Worm (Caenorhabditis elegans) whole organism, L4/young adult: ENCODE results near the gene F45E1.1.
A peak's percentile ranks its signal among the peaks of the same experiment; 100 is the strongest.

ENCODE experiments used
- W03F9.2 ChIP-seq: fragments of 150-350 bp; optimal IDR thresholded peaks from 2 replicates; lab custom pipeline; 2014; ENCODE audit warnings: missing biosample characterization, missing genetic modification characterization
- dao-5 ChIP-seq: sonication (generic microtip); optimal IDR thresholded peaks from 2 replicates; lab custom pipeline; 2016; ENCODE audit warnings: missing genotype, missing genetic modification characterization, moderate library complexity, missing compliant biosample characterization
- him-1 ChIP-seq: sonication (generic microtip); optimal IDR thresholded peaks from 2 replicates; lab custom pipeline; 2016; ENCODE audit warnings: missing genotype, missing genetic modification reagents, missing genetic modification characterization, missing compliant biosample characterization

Gene F45E1.1

DNA sequence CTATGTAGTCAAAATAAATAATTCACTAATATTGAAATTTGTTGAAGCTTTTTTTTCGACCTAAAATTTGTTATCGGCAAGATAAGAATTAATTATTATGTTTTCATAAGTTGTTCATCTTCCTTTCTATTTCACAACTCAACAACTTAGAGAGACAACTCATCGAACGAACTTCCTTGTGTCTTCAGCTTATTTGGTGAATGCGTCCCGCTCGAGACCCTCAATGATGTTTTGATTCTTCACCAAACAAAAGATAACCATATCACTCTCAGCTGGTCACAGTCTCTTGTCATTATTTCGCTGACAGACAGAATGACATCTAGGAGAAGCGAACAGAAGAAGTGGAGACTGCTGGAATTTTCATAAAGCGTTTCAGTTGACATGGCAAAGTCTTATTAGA lies 18.7 kb upstream of the F45E1.1 start:
- no peak for TF ChIP-seq dao-5
- no peak for TF ChIP-seq him-1 (tag; lab: Kevin White, UChicago)
- no peak for TF ChIP-seq W03F9.2 (tag; lab: Kevin White, UChicago)

ce11 chrX:7985495-7986029 lies 17.9 kb upstream of the F45E1.1 start, which contains the start of gene F45E1.4:
TSS of gene F45E1.4 (plus strand) at chrX:7985979.
- TF ChIP-seq W03F9.2 (tag; lab: Kevin White, UChicago) (no peak), him-1 (tag; lab: Kevin White, UChicago) (no peak)

DNA sequence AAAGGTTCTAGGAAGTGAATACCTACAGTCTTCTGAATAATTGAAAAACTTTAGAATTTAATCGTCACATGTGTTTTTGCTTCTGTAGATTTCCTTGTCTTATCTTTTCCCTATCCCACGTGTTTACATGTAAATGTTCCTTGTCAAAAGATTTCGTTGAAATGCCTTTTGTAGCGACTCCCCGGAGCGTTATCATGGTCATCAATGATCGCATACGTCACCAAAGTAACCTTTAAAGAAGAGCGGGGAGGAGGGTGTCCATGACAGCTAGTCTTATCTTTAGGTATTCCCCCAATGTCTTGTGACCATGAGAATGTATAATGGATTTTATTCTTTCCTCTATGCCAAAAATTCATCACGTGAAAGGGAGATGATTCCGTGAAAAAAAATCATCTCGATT lies 16.6 kb upstream of the F45E1.1 start:
- TF ChIP-seq dao-5: no peak
- TF ChIP-seq him-1 (tag; lab: Kevin White, UChicago): no peak
- no peak for TF ChIP-seq W03F9.2 (tag; lab: Kevin White, UChicago)

- TF ChIP-seq dao-5: no peak
These were observed 15.0 kb upstream of the F45E1.1 start for ce11 chrX:7988457-7988856.

ce11 chrX:7989155-7989554 lies 14.3 kb upstream of the F45E1.1 start:
- TF ChIP-seq dao-5 (no peak), him-1 (tag; lab: Kevin White, UChicago) (no peak)

DNA sequence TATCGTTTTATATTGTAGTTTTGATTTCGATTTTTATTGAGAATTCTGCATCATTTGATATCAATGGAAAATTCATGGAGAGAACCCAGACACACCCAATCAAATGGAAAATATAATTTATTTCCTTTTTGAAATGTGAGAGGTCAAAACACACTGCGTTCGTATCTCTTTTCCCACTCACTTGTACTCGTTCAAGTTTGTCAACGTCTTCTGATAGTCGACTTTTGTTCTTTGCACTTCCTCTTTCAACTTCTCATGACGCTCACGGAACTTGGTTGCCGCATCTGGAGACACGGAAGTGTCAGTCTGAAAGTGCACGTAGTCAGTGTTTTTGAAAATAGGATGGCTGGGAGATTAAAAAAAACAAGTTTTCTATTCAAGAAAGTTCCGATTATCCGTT lies 13.2 kb upstream of the F45E1.1 start:
- TF ChIP-seq dao-5: no peak
- no peak for TF ChIP-seq him-1 (tag; lab: Kevin White, UChicago)
- TF ChIP-seq W03F9.2 (tag; lab: Kevin White, UChicago): no peak

DNA sequence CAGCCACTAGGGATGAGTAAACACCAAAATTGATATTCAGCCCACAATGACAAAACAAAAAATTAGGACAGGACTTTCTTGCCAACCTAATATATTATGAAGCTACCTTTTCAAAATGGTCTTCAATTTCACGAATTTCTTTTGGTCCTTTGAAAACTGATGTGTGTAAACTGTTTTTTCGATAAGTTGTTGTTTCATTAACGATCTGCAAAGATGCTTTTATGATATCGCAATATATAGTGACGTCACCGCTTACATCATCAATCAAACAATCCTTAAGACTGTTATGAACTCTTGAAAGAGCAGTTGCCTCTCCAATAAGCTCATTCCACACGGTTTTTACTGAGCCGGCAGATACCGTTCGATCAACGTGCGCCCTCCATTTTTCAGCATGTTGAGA lies 11.4 kb upstream of the F45E1.1 start:
- TF ChIP-seq dao-5 (no peak), him-1 (tag; lab: Kevin White, UChicago) (no peak), W03F9.2 (tag; lab: Kevin White, UChicago) (no peak)

ce11 chrX:7994486-7994885 lies 9.0 kb upstream of the F45E1.1 start:
- TF ChIP-seq dao-5 (no peak), W03F9.2 (tag; lab: Kevin White, UChicago) (no peak), him-1 (tag; lab: Kevin White, UChicago) (no peak)

ce11 chrX:7997968-7998367 lies 5.5 kb upstream of the F45E1.1 start, which contains the start of gene sdpn-1:
TSS of gene sdpn-1 (minus strand) at chrX:7998229.
- TF ChIP-seq him-1 (tag; lab: Kevin White, UChicago) (no peak), dao-5 (no peak), W03F9.2 (tag; lab: Kevin White, UChicago) (no peak)

DNA sequence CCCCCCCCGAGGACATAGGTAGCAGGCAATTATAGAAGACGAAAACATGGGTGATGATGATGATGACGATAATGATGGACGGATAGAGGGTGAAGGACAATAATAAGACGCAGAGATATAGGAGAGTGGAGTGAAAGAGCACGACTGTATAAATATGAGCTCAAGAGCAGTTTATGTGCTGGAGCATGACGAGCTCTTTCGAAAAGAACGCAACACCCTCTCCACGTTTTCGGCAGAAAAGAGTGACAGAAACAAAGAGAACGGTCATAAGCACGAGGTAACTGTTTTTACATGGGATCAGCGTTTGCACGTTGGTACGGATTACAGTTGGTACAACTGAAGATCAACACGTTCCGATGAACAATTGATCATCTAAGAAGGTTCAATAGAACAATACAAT lies 4.5 kb upstream of the F45E1.1 start:
- TF ChIP-seq him-1 (tag; lab: Kevin White, UChicago) (no peak), W03F9.2 (tag; lab: Kevin White, UChicago) (no peak), dao-5 (no peak)

DNA sequence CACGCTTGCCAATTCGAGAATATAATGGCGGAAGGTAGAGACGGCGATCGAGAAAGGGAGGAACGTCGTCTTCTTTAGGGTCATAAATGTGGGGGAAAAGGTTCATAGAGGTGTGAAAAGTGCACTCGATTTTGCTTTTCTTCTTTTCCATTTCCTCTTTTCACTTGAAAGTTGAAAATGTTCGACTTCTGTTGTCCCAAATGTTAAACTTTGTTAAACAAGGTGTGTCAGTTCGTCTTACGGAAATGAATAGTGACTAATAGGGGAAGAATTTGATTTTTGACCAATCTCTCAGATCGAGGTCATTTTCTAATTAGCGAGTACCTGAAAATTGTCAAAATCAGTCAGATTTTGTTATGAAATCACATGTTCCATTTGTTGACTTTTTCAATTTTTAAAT lies 1.4 kb downstream of the F45E1.1 start:
- TF ChIP-seq him-1 (tag; lab: Kevin White, UChicago) (no peak), W03F9.2 (tag; lab: Kevin White, UChicago) (no peak), dao-5 (no peak)

DNA sequence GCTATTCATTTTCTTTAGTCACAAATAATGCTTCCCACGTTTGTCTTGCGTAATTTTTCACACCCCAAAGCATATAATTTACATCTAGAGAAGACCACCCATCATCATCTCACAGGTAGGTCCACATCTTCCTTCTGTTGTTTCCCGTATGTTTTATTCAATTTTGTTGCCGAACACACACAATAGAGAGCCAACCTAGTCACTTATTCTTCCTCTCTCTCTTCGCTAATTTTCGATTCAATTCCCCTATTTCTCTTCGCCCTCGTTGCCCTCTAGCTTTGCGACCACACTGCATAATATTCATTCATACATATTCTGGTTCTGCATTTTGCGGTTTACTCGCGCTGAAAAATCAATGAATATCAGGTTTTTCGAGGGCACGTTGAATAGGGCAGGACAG lies 2.5 kb downstream of the F45E1.1 start:
- TF ChIP-seq him-1 (tag; lab: Kevin White, UChicago) (no peak), W03F9.2 (tag; lab: Kevin White, UChicago) (no peak), dao-5 (no peak)

DNA sequence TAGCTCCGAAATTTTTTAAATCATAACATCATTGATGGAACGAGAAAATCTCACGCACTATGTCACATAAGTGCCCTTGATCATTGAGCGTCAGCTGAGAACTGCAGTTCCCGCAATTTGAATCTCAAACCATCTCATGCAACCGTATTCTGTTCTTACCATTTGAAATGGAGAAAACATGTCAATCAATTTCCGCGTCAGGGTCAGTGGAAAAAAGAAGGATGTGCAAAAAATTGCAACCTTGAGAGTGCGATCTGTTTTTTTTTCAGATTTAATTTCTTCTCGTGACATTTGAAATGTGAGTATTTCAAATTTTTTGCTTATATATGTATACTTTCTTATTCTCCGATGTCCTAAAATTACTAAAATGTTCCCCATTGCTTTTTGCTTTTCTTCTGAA lies 7.2 kb downstream of the F45E1.1 start:
- no peak for TF ChIP-seq dao-5
- no peak for TF ChIP-seq W03F9.2 (tag; lab: Kevin White, UChicago)
- TF ChIP-seq him-1 (tag; lab: Kevin White, UChicago): no peak

DNA sequence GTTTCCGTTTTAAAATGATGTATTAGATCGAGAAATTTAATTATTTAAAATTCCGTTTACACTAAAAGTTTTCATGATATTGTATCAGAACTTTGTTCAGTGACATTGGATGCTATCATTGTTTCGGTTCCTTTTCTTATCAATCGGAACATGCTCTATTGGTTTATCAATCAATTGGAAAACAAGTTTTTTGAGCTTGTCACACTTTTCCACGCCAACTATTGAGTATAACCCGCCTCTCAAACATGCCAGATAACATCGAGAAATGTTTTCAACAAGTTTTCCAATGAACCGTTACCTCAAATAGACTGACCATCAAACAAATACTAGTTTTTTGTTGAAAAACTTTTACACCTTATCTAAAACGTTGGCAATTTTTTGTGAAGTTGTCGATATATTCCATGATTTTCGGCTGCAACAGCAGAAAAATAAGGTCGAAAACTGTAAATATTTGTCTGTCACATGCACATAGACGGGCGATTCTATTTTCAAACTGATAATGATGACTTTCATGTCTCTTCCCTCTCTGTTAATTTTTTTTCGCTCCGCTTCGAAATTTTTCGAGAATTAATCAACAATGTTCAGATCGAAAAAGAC lies 11.0 kb downstream of the F45E1.1 start, which contains the start of gene unk-1:
Gene unk-1 (plus strand): TSS at position 577 of the 597 bp plus-strand sequence.
- TF ChIP-seq W03F9.2 (tag; lab: Kevin White, UChicago): no peak
- no peak for TF ChIP-seq dao-5
- TF ChIP-seq him-1 (tag; lab: Kevin White, UChicago): no peak

- TF ChIP-seq W03F9.2 (tag; lab: Kevin White, UChicago) (no peak), him-1 (tag; lab: Kevin White, UChicago) (peak; percentile 0), dao-5 (no peak)
These were observed 12.4 kb downstream of the F45E1.1 start for ce11 chrX:8015889-8016288.
